Fruit fly (Drosophila melanogaster) whole organism, wandering third instar larva: ENCODE results near the gene sud1.

Source experiments
- Abd-B ChIP-seq: fragments of >200 bp; optimal IDR thresholded peaks from 2 replicates; lab custom pipeline; 2017; ENCODE audit warnings: missing biosample characterization, missing genetic modification characterization
- CG32264 ChIP-seq: fragments of 200-800 bp; sonication (Bioruptor generic); optimal IDR thresholded peaks from 2 replicates; lab custom pipeline; 2016; ENCODE audit warnings: missing biosample characterization, missing genetic modification characterization
- CG9705 ChIP-seq: fragments of 200-800 bp; sonication (Bioruptor generic); optimal IDR thresholded peaks from 2 replicates; lab custom pipeline; 2018; ENCODE audit warnings: missing biosample characterization, mild to moderate bottlenecking, missing genetic modification characterization
- CrebA ChIP-seq: fragments of 200-800 bp; sonication (Bioruptor generic); optimal IDR thresholded peaks from 2 replicates; lab custom pipeline; 2016; ENCODE audit warnings: missing biosample characterization, mild to moderate bottlenecking, missing genetic modification characterization, borderline replicate concordance
- Dfd ChIP-seq: fragments of >200 bp; optimal IDR thresholded peaks from 2 replicates; lab custom pipeline; 2017; ENCODE audit warnings: missing biosample characterization, missing genetic modification characterization
- GATAd ChIP-seq: sonication (Bioruptor generic); optimal IDR thresholded peaks from 2 replicates; lab custom pipeline; 2016; ENCODE audit warnings: missing biosample characterization, missing genetic modification characterization
- HLH106 ChIP-seq: fragments of 200-800 bp; optimal IDR thresholded peaks from 3 replicates; lab custom pipeline; 2019; ENCODE audit warnings: missing biosample characterization, mild to moderate bottlenecking, missing genetic modification characterization, moderate library complexity
- Hnf4 ChIP-seq: fragments of 200-800 bp; sonication (Bioruptor generic); optimal IDR thresholded peaks from 2 replicates; lab custom pipeline; 2016; ENCODE audit warnings: missing biosample characterization, mild to moderate bottlenecking, missing genetic modification characterization
- Hr78 ChIP-seq: fragments of >200 bp; optimal IDR thresholded peaks from 2 replicates; lab custom pipeline; 2017; ENCODE audit warnings: missing biosample characterization, missing genetic modification characterization
- Hr83 ChIP-seq: fragments of 200-300 bp; sonication (Bioruptor generic); optimal IDR thresholded peaks from 2 replicates; lab custom pipeline; 2016; ENCODE audit warnings: missing biosample characterization, mild to moderate bottlenecking, missing genetic modification characterization, moderate library complexity; ENCODE audit not compliant: poor library complexity, severe bottlenecking
- Jra ChIP-seq: sonication (Bioruptor generic); optimal IDR thresholded peaks from 2 replicates; lab custom pipeline; 2016; ENCODE audit warnings: missing biosample characterization, missing genetic modification characterization
- Mio ChIP-seq: sonication (Bioruptor generic); optimal IDR thresholded peaks from 2 replicates; lab custom pipeline; 2016; ENCODE audit warnings: missing biosample characterization, missing genetic modification characterization
- Myc ChIP-seq: fragments of >200 bp; optimal IDR thresholded peaks from 2 replicates; lab custom pipeline; 2017
- N ChIP-seq: fragments of >200 bp; optimal IDR thresholded peaks from 2 replicates; lab custom pipeline; 2018; ENCODE audit warnings: missing biosample characterization, missing external identifiers, missing genetic modification characterization
- OdsH ChIP-seq: fragments of 200-800 bp; sonication (Bioruptor generic); optimal IDR thresholded peaks from 2 replicates; lab custom pipeline; 2016; ENCODE audit warnings: missing biosample characterization, mild to moderate bottlenecking, missing genetic modification characterization
- Sp1 ChIP-seq: fragments of 200-800 bp; sonication (Bioruptor generic); optimal IDR thresholded peaks from 3 replicates; lab custom pipeline; 2019; ENCODE audit warnings: missing biosample characterization, mild to moderate bottlenecking, missing genetic modification characterization, moderate library complexity
- Vsx2 ChIP-seq: fragments of 200-300, 225-300 bp; sonication (Bioruptor generic); optimal IDR thresholded peaks from 2 replicates; lab custom pipeline; 2018; ENCODE audit warnings: missing biosample characterization, missing genetic modification characterization; ENCODE audit not compliant: partially characterized antibody
- brk ChIP-seq: fragments of 200-800 bp; sonication (Bioruptor generic); optimal IDR thresholded peaks from 2 replicates; lab custom pipeline; 2016; ENCODE audit warnings: missing biosample characterization, mild to moderate bottlenecking, missing genetic modification characterization
- dmrt93B ChIP-seq: fragments of 200-800 bp; sonication (Bioruptor generic); optimal IDR thresholded peaks from 2 replicates; lab custom pipeline; 2018; ENCODE audit warnings: missing biosample characterization, mild to moderate bottlenecking, missing genetic modification characterization
- dsf ChIP-seq: sonication (Bioruptor generic); optimal IDR thresholded peaks from 2 replicates; lab custom pipeline; 2016; ENCODE audit warnings: missing biosample characterization, missing genetic modification characterization, borderline replicate concordance
- ey ChIP-seq: fragments of 200-800 bp; sonication (Bioruptor generic); optimal IDR thresholded peaks from 2 replicates; lab custom pipeline; 2016; ENCODE audit warnings: missing biosample characterization, missing genetic modification characterization
- fru ChIP-seq: fragments of 200-800 bp; sonication (Bioruptor generic); optimal IDR thresholded peaks from 3 replicates; lab custom pipeline; 2016; ENCODE audit warnings: missing biosample characterization, mild to moderate bottlenecking, missing genetic modification characterization
- h ChIP-seq: fragments of 200-800 bp; sonication (Bioruptor generic); optimal IDR thresholded peaks from 3 replicates; lab custom pipeline; 2016; ENCODE audit warnings: missing biosample characterization, mild to moderate bottlenecking, missing genetic modification characterization
- pan ChIP-seq: fragments of >200 bp; optimal IDR thresholded peaks from 2 replicates; lab custom pipeline; 2017
- psq ChIP-seq: fragments of 200-800 bp; sonication (Bioruptor generic); optimal IDR thresholded peaks from 3 replicates; lab custom pipeline; 2017; ENCODE audit warnings: missing biosample characterization, mild to moderate bottlenecking, missing genetic modification characterization, moderate library complexity
- rgr ChIP-seq: fragments of 200-800 bp; sonication (Bioruptor generic); optimal IDR thresholded peaks from 3 replicates; lab custom pipeline; 2016; ENCODE audit warnings: missing biosample characterization, mild to moderate bottlenecking, missing genetic modification characterization
- sage ChIP-seq: fragments of 200-800 bp; sonication (Bioruptor generic); optimal IDR thresholded peaks from 2 replicates; lab custom pipeline; 2016; ENCODE audit warnings: missing biosample characterization, mild to moderate bottlenecking, missing genetic modification characterization
- usp ChIP-seq: fragments of >200 bp; optimal IDR thresholded peaks from 2 replicates; lab custom pipeline; 2017; ENCODE audit warnings: missing biosample characterization, missing genetic modification characterization
- woc ChIP-seq: sonication (Bioruptor generic); optimal IDR thresholded peaks from 2 replicates; lab custom pipeline; 2016; ENCODE audit warnings: missing biosample characterization, mild to moderate bottlenecking, missing genetic modification characterization

sud1 gene

DNA sequence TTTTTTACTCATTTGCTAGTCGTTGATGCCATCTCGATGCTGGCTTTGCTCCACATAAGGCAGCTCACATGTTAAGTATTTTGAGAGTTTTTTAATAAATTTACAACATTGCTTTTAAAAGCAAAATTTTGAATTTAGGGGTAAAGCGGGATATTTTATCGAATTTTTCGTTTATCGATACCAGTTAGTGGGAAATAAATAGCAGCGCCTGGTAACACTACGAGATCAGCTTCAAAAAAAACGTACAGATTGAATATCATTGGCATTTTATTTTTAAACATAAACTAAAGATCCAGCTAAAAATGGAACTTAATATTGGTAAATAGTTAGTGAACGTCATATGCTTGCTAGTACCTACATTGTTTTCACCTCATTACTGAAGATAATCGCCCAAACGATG lies 4.6 kb upstream of the sud1 start, which contains the start of gene Mink:
Mink (plus strand) TSS at position 204 of the 400 bp plus-strand sequence.
- TF ChIP-seq Jra (GFP tag; lab: Kevin White, UChicago) (no peak), Hr78 (GFP tag; lab: Kevin White, UChicago) (no peak), CrebA (no peak), ey (no peak), dmrt93B (GFP tag; lab: Kevin White, UChicago) (no peak)

DNA sequence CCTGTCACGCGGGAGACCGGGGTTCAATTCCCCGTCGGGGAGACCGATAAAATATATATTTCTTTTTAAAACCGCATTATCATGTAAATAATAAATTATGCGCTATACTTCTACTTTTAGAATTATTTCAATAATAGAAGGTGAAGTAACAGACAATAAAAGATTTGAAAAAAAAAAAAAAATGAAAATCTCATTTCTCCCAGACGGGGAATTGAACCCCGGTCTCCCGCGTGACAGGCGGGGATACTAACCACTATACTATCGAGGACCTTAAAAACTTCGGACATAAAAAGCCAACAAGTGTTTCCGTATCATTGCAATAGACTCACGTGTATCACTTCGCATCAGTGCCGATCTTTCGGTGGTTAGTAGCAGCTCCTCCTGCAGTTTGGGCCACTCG lies 2.8 kb downstream of the sud1 start:
- no peak for TF ChIP-seq GATAd (GFP tag; lab: Kevin White, UChicago)
- TF ChIP-seq Myc (lab: Kevin White, UChicago): no peak
- TF ChIP-seq HLH106 (tag; lab: Kevin White, UChicago): no peak
- TF ChIP-seq Sp1: no peak
- TF ChIP-seq CG32264 (GFP tag; lab: Kevin White, UChicago): no peak
- no peak for TF ChIP-seq woc (GFP tag; lab: Kevin White, UChicago)
- no peak for TF ChIP-seq h (GFP tag; lab: Kevin White, UChicago)
- TF ChIP-seq rgr (GFP tag; lab: Kevin White, UChicago): no peak
- no peak for TF ChIP-seq Hnf4
- no peak for TF ChIP-seq Vsx2 (GFP tag; lab: Kevin White, UChicago)
- no peak for TF ChIP-seq Mio (GFP tag; lab: Kevin White, UChicago)
- TF ChIP-seq Hr78 (GFP tag; lab: Kevin White, UChicago): no peak

DNA sequence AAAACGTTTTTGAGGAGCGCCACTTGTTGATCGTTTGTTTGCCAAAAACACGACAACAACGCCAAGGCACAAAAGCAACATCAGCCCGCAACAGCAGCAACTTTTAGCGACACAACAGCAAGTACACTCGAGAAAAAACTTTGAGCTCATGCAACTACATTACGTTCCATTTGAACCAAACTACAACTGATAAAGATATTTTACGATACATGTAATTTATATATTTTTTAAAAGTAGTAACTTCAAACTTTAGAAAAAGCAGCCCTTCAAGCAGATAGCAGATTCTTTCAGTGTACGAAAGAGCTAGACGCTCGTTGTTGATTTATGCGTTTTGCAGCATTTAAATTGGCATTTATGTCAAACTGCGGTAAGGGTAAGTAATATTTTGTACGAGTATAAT lies 7.6 kb downstream of the sud1 start:
- TF ChIP-seq OdsH (GFP tag; lab: Kevin White, UChicago) (no peak), usp (no peak), fru (GFP tag; lab: Kevin White, UChicago) (no peak), N (GFP tag; lab: Kevin White, UChicago) (no peak)

DNA sequence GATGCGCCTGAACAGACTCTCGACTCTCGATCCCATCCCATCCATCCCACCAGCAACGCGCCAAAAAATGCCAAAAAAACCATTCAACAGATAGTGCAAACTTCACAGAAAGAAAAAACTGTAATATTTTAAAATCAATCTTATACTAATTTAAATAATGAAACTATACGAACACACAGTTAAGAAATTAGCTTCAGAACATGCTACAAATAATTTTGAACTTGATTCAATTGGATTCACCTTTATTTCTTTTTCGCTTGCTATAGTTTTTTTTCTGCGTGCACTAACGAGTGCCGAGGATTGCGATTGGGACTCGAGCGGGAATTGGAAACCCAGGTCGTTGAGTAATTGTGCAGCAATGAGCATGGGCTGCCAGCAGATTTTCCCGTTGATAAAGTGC lies 9.6 kb downstream of the sud1 start:
- no peak for TF ChIP-seq CG9705 (GFP tag; lab: Kevin White, UChicago)
- TF ChIP-seq Dfd (GFP tag; lab: Kevin White, UChicago): no peak
- no peak for TF ChIP-seq sage
- no peak for TF ChIP-seq N (GFP tag; lab: Kevin White, UChicago)
- no peak for TF ChIP-seq psq
- no peak for TF ChIP-seq ey
- no peak for TF ChIP-seq CrebA
- no peak for TF ChIP-seq Myc (lab: Kevin White, UChicago)
- TF ChIP-seq Hr83 (GFP tag; lab: Kevin White, UChicago): no peak

DNA sequence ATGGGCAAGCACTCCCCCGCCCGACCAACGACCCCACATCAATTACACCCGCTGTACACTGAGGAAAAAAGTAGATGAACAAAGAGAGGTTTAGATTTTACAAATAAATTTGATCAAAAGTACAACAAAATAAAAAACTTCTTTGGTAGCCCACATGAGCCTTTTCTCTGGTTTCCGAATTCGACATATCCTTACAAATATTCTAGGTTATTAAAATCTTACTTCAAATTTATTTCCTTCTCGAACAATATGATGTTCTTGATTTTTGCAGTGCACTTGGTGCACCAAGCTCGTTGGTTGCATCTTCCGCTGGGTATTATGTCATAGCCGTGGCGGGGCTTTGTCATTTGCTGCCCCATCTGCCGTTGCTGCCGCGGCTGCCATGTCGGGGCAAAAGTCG lies 11.0 kb downstream of the sud1 start:
- TF ChIP-seq OdsH (GFP tag; lab: Kevin White, UChicago): no peak
- TF ChIP-seq GATAd (GFP tag; lab: Kevin White, UChicago): no peak
- TF ChIP-seq rgr (GFP tag; lab: Kevin White, UChicago): no peak

DNA sequence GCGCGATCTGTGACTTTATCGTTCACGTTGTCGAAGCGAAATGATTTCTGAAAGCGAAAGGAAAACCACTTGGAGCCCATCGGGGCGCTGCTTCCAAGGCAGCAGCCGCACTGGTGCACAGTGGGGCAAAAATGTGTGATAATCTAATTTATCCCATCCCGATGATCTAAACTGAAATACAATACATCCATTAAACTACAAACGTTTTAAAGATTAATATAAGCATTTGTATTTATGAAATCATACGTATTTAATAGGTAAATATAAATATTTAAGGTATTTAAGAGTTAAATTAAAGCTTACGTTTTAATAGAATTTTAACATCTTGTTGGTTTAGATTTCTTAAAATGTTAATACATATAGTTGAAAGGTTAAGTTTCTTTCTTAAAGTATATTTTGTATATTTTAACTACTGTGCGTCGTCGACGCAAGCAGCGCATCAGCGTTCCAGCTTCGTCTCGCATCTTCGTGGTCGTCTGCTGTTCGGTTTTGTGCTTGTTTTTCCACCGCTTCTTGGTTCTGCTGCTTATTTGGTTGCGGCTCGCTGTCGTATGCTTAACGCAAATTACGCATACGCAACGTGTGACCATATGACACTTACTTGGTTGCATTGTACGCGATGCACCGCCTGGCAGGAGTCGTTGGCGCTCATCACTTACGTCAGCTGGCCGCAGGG lies 11.6 kb downstream of the sud1 start, which contains the start of gene CG13643:
CG13643 (minus strand) TSS at position 46 of the 676 bp plus-strand sequence.
- no peak for TF ChIP-seq dmrt93B (GFP tag; lab: Kevin White, UChicago)
- TF ChIP-seq Abd-B (GFP tag; lab: Kevin White, UChicago): no peak
- TF ChIP-seq sage: no peak

DNA sequence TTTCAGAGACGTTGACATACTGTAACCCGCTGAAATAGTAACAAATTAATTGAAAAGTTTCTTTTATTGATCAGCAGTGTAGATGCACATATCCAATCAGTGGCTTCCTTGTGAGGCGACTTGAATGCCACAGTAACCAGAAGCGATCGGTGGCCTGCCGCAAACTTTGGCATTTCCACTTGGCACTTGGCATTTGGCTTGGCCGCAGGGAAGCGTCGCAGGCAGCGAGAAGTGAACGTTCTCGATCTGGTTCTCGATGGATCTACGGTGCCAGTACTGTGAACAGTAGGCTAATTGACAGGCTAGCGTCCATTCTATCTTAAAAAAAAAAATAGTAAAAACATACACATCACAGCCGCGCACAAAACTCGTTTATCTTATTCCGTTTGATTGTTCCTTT lies 16.8 kb downstream of the sud1 start, which contains the start of gene CG10845:
CG10845 (plus strand) TSS at position 301 of the 400 bp plus-strand sequence.
- TF ChIP-seq dsf (no peak), GATAd (GFP tag; lab: Kevin White, UChicago) (no peak), ey (no peak), brk (GFP tag; lab: Kevin White, UChicago) (no peak), pan (lab: Kevin White, UChicago) (no peak), usp (no peak)
- TF ChIP-seq, all 38 proteins: peak for 0
